Worm (Caenorhabditis elegans) whole organism, young adult: ENCODE measurements around the gene T07F10.3.
"Not testable (repeated sequence)": the region's sequence is repeated elsewhere in the genome, so short reads cannot be mapped to it uniquely, and the experiment has no call there.

ENCODE experiments used
- T07F8.4 ChIP-seq: sonication (generic microtip); optimal IDR thresholded peaks from 2 replicates; lab custom pipeline; 2016; ENCODE audit warnings: mild to moderate bottlenecking, missing genetic modification characterization, moderate library complexity, missing compliant biosample characterization
- ama-1 ChIP-seq, 3 experiments: fragments of 150-350 bp in 1 of 3; sonication (generic microtip) in 2 of 3; optimal IDR thresholded peaks; 2 replicates each; lab custom pipeline; 2014 to 2018; ENCODE audit warnings: missing biosample characterization in 2 of 3, missing genetic modification characterization in 2 of 3, missing genetic modification reagents in 2 of 3
- egl-18 ChIP-seq: fragments of 200-800 bp; sonication (Bioruptor generic); IDR thresholded peaks from 2 replicates; pipeline ENCODE4 v1.3.6; 2022; ENCODE audit warnings: missing genetic modification reagents, missing genetic modification characterization, missing compliant biosample characterization
- hrde-1 ChIP-seq: sonication (generic microtip); optimal IDR thresholded peaks from 2 replicates; lab custom pipeline; 2016; ENCODE audit warnings: missing genetic modification characterization, mild to moderate bottlenecking, missing compliant biosample characterization, moderate library complexity, missing genotype, missing genetic modification reagents, borderline replicate concordance
- hsf-1 ChIP-seq: fragments of 200-800 bp; sonication (Bioruptor generic); IDR thresholded peaks from 2 replicates; pipeline ENCODE4 v1.3.6; 2022; ENCODE audit warnings: missing genetic modification reagents, missing genetic modification characterization, missing compliant biosample characterization
- pha-4 ChIP-seq: fragments of 150-350 bp; sonication (generic microtip); optimal IDR thresholded peaks from 2 replicates; lab custom pipeline; 2014; ENCODE audit warnings: missing biosample characterization, missing genetic modification reagents, missing genetic modification characterization
- repo-1 ChIP-seq: sonication (generic microtip); optimal IDR thresholded peaks from 2 replicates; lab custom pipeline; 2017; ENCODE audit warnings: mild to moderate bottlenecking, missing genetic modification characterization, missing compliant biosample characterization
- sea-2 ChIP-seq: fragments of 200-800 bp; sonication (Bioruptor generic); IDR thresholded peaks from 2 replicates; pipeline ENCODE4 v1.3.6; 2022; ENCODE audit warnings: missing genetic modification characterization, missing compliant biosample characterization
- ztf-28 ChIP-seq: fragments of 200-800 bp; sonication (Bioruptor generic); IDR thresholded peaks from 2 replicates; pipeline ENCODE4 v1.3.6; 2022; ENCODE audit warnings: missing genetic modification reagents, missing genetic modification characterization, missing compliant biosample characterization

- not testable (repeated sequence) for TF ChIP-seq hrde-1; egl-18 (GFP tag; lab: Robert Waterston, UW); repo-1 (tag; lab: Kevin White, UChicago); sea-2; hsf-1 (GFP tag; lab: Robert Waterston, UW); T07F8.4 (tag; lab: Kevin White, UChicago); ama-1 (optimal IDR thresholded peaks at IDR 0.05; lab: Kevin White, UChicago); ama-1 (GFP tag; optimal IDR thresholded peaks at IDR 0.05; lab: Kevin White, UChicago); pha-4 (tag; lab: Kevin White, UChicago); ztf-28 (GFP tag; lab: Robert Waterston, UW)
These were observed 4.2 kb downstream of the T07F10.3 start, which contains the start of gene T07F10.5 for ce11 chrV:12865615-12866014.
